Fruit fly (Drosophila melanogaster) Kc167 (cell line): ENCODE data around the gene Ubqn.

Source experiments
- Sin3A ChIP-seq: fragments of >200 bp; optimal IDR thresholded peaks from 2 replicates; lab custom pipeline; 2018; ENCODE audit warnings: missing external identifiers
- psq ChIP-seq: fragments of >200 bp; optimal IDR thresholded peaks from 2 replicates; lab custom pipeline; 2017; ENCODE audit warnings: missing external identifiers

DNA sequence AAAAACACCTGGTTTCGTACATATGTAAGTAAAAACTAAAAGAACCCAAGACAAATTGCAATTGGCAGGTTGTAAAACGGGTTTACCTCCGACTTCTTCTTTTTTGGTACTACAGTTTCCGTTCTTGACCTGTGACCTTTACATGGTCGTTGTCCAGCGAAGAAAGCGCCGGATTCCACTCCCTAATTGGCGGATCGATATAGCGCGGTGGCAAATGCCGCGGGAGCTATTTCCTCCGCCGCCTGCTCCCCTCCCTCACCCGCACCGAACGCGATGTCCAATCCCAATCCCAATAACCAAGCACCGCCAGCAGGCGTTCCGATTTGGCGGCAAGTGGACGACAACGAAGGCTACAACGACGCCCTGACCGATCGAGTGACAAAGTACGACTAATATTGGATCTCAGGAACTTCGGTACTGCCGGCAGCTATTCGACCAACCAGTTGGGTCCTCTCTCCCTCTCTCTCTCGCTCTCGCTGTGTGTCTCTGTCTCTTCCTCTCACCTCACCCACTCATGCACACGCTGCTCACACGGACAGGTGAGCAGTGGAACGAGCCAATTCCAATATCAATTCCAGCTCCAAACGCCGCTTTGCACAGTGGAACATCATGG, 20.9 kb upstream of the Ubqn start:
- TF ChIP-seq psq (lab: Kevin White, UChicago) (no peak), Sin3A (lab: Kevin White, UChicago) (no peak)
